Worm (Caenorhabditis elegans): ENCODE data around the gene K11H12.11.
A peak's percentile ranks its signal among the peaks of the same experiment; 100 is the strongest.

K11H12.11 gene

DNA sequence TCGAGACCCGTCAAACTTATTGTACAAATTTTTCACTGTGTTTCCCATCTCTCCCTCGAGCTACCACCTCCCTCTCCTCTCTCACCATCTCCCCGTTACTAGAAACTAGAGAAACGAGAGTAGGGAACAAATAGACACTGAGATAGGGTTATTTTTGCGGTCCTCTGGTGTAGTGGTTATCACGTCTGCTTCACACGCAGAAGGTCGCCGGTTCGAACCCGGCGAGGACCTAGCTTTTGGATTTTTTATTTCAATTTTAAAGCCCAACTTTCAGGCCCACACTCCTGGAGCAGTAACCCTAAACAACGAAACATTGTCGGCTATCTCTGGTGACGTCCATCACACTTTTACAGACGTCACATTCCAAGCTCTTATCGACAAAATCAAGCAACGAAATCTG, 50.0 kb downstream of the K11H12.11 start (continued):
- no peak for TF ChIP-seq lag-1 (GFP tag; IDR thresholded peaks at IDR 0.05)
- TF ChIP-seq sdz-38 (tag; optimal IDR thresholded peaks at IDR 0.05) = no peak
- no peak for TF ChIP-seq ztf-26 (tag; optimal IDR thresholded peaks at IDR 0.05)
- TF ChIP-seq ceh-100 (GFP tag; IDR thresholded peaks at IDR 0.05) = 0 out of 2 replicates have a peak, but pooled peaks have one; percentile 26
- no peak for TF ChIP-seq cebp-1 (GFP tag; IDR thresholded peaks at IDR 0.05)
- no peak for TF ChIP-seq cebp-1 (tag; optimal IDR thresholded peaks at IDR 0.05)
- no peak for TF ChIP-seq tlf-1 (GFP tag; optimal IDR thresholded peaks at IDR 0.05)
- no peak for TF ChIP-seq bed-1 (GFP tag; IDR thresholded peaks at IDR 0.05)
- no peak for TF ChIP-seq hrde-1 (tag; optimal IDR thresholded peaks at IDR 0.05; ENCODE audit: borderline replicate concordance)
- peak; percentile 30 to 47 for TF ChIP-seq rec-8 (tag; optimal IDR thresholded peaks at IDR 0.05)
- TF ChIP-seq nhr-179 (tag; optimal IDR thresholded peaks at IDR 0.05) = no peak
- peak; percentile 55; the same call in 1 of the 2 replicates for TF ChIP-seq B0019.2 (GFP tag; conservative IDR thresholded peaks at IDR 0.05)
- no peak for TF ChIP-seq zfh-2 (GFP tag; conservative IDR thresholded peaks at IDR 0.05)
- no peak for TF ChIP-seq madf-3 (GFP tag; IDR thresholded peaks at IDR 0.05)
- TF ChIP-seq Y79H2A.3 (GFP tag; conservative IDR thresholded peaks at IDR 0.05) = no peak
- TF ChIP-seq lin-54 (GFP tag; optimal IDR thresholded peaks at IDR 0.05) = peak; percentile 58
- peak; percentile 12 to 16 for TF ChIP-seq let-607 (tag; optimal IDR thresholded peaks at IDR 0.05)
- TF ChIP-seq lin-40 (tag; optimal IDR thresholded peaks at IDR 0.05) = no peak
- TF ChIP-seq ceh-79 (tag; optimal IDR thresholded peaks at IDR 0.05) = no peak
- TF ChIP-seq Y53F4B.3 (GFP tag; IDR thresholded peaks at IDR 0.05) = no peak
- peak; percentile 19; the same call in 1 of the 2 replicates for TF ChIP-seq F33H1.4 (GFP tag; IDR thresholded peaks at IDR 0.05)
- TF ChIP-seq mes-4 (tag; optimal IDR thresholded peaks at IDR 0.05) = peak; percentile 13
- TF ChIP-seq ets-4 (GFP tag; optimal IDR thresholded peaks at IDR 0.05) = no peak
- TF ChIP-seq F22D6.2 (tag; optimal IDR thresholded peaks at IDR 0.05) = no peak
- TF ChIP-seq ztf-18 (tag; optimal IDR thresholded peaks at IDR 0.05) = peak; percentile 39
- no peak for TF ChIP-seq attf-6 (GFP tag; IDR thresholded peaks at IDR 0.05)
- TF ChIP-seq dpff-1 (tag; optimal IDR thresholded peaks at IDR 0.05) = no peak
- peak; percentile 50 for TF ChIP-seq die-1 (tag; optimal IDR thresholded peaks at IDR 0.05)
- no peak for TF ChIP-seq ceh-91 (GFP tag; IDR thresholded peaks at IDR 0.05)
- 0 out of 2 replicates have a peak, but pooled peaks have one; percentile 11 for TF ChIP-seq C06A6.2 (GFP tag; conservative IDR thresholded peaks at IDR 0.05)
- no peak for TF ChIP-seq pha-4 (tag; optimal IDR thresholded peaks at IDR 0.05)
- peak; percentile 42 for TF ChIP-seq chd-7 (tag; optimal IDR thresholded peaks at IDR 0.05)
- peak; percentile 20; the same call in 1 of the 2 replicates for TF ChIP-seq aptf-2 (GFP tag; conservative IDR thresholded peaks at IDR 0.05)
- TF ChIP-seq attf-3 (GFP tag; conservative IDR thresholded peaks at IDR 0.05) = no peak
- TF ChIP-seq rcor-1 (GFP tag; IDR thresholded peaks at IDR 0.05) = peak; percentile 42; the same call in 1 of the 2 replicates
- TF ChIP-seq ztf-6 (GFP tag; IDR thresholded peaks at IDR 0.05) = no peak
- no peak for TF ChIP-seq C17E4.6 (GFP tag; IDR thresholded peaks at IDR 0.05)
- no peak for TF ChIP-seq F57A8.1 (GFP tag; optimal IDR thresholded peaks at IDR 0.05)
- TF ChIP-seq egrh-3 (GFP tag; IDR thresholded peaks at IDR 0.05) = no peak
- TF ChIP-seq nhr-90 (tag; optimal IDR thresholded peaks at IDR 0.05) = peak; percentile 61
- TF ChIP-seq Y53G8AR.9 (GFP tag; conservative IDR thresholded peaks at IDR 0.05) = no peak
- TF ChIP-seq tbx-9 (tag; optimal IDR thresholded peaks at IDR 0.05; ENCODE audit: borderline replicate concordance) = no peak
- TF ChIP-seq hmg-1.2 (GFP tag; IDR thresholded peaks at IDR 0.05) = peak; percentile 70
- peak; percentile 58 for TF ChIP-seq mcd-1 (GFP tag; IDR thresholded peaks at IDR 0.05)
- peak; percentile 73 for TF ChIP-seq snpc-3.4 (tag; optimal IDR thresholded peaks at IDR 0.05)
- TF ChIP-seq lsl-1 (GFP tag; optimal IDR thresholded peaks at IDR 0.05) = peak; percentile 26
- TF ChIP-seq T07F8.4 (tag; optimal IDR thresholded peaks at IDR 0.05) = peak; percentile 29
- no peak for TF ChIP-seq F10E7.11 (tag; optimal IDR thresholded peaks at IDR 0.05)
- no peak for TF ChIP-seq hsf-1 (GFP tag; IDR thresholded peaks at IDR 0.05)

Measured in whole organism, young adult.